Fruit fly (Drosophila melanogaster): ENCODE results near the gene Jhbp12.

Gene Jhbp12

DNA sequence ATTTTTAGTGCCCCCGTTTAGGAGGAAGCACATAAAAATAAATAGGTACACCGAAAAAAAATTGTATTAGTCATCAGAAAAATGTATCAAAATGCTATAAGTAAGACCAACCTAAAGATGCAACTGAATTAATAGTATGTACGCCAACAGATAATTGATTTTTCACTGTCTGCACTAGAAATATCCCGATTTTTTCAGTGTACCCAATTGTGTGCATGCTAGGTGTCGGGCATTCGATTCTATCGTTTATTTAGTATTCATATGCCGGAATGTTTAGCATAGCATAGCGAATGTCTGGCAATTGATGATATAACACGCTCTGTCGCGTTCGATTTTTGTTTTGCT, 42.8 kb downstream of the Jhbp12 start:
- TF ChIP-seq Pif1A (GFP tag; optimal IDR thresholded peaks at IDR 0.05): peak; percentile 50
- peak; percentile 58 for TF ChIP-seq CG12605 (GFP tag; IDR thresholded peaks at IDR 0.05)
- TF ChIP-seq D1 (tag; optimal IDR thresholded peaks at IDR 0.05): no peak
- no peak for TF ChIP-seq CG8159 (tag; optimal IDR thresholded peaks at IDR 0.05)
- no peak for TF ChIP-seq CG34367 (tag; optimal IDR thresholded peaks at IDR 0.05)
- TF ChIP-seq Snoo (tag; optimal IDR thresholded peaks at IDR 0.05): peak; percentile 8
- no peak for TF ChIP-seq CG9948 (tag; optimal IDR thresholded peaks at IDR 0.05)
- peak; percentile 65 for TF ChIP-seq CG8301 (tag; optimal IDR thresholded peaks at IDR 0.05)
- TF ChIP-seq CG4496 (GFP tag; IDR thresholded peaks at IDR 0.05): peak; percentile 89
- TF ChIP-seq Pif1B (GFP tag; optimal IDR thresholded peaks at IDR 0.05): peak; percentile 2
- peak; percentile 84 for TF ChIP-seq Ets98B (GFP tag; IDR thresholded peaks at IDR 0.05)
- peak; percentile 65 for TF ChIP-seq CG14655 (GFP tag; optimal IDR thresholded peaks at IDR 0.05)
- peak; percentile 88 for TF ChIP-seq CG32121 (GFP tag; IDR thresholded peaks at IDR 0.05)
- TF ChIP-seq CG10348 (GFP tag; IDR thresholded peaks at IDR 0.05): peak; percentile 61
- TF ChIP-seq CG15710 (tag; optimal IDR thresholded peaks at IDR 0.05): peak; percentile 4
- peak; percentile 17; the same call in 1 of the 2 replicates for TF ChIP-seq rn (GFP tag; IDR thresholded peaks at IDR 0.05)
- no peak for TF ChIP-seq CG13204 (GFP tag; optimal IDR thresholded peaks at IDR 0.05)
- TF ChIP-seq fd96Ca (GFP tag; IDR thresholded peaks at IDR 0.05): peak; percentile 82
- TF ChIP-seq CG17806 (tag; optimal IDR thresholded peaks at IDR 0.05): no peak

DNA sequence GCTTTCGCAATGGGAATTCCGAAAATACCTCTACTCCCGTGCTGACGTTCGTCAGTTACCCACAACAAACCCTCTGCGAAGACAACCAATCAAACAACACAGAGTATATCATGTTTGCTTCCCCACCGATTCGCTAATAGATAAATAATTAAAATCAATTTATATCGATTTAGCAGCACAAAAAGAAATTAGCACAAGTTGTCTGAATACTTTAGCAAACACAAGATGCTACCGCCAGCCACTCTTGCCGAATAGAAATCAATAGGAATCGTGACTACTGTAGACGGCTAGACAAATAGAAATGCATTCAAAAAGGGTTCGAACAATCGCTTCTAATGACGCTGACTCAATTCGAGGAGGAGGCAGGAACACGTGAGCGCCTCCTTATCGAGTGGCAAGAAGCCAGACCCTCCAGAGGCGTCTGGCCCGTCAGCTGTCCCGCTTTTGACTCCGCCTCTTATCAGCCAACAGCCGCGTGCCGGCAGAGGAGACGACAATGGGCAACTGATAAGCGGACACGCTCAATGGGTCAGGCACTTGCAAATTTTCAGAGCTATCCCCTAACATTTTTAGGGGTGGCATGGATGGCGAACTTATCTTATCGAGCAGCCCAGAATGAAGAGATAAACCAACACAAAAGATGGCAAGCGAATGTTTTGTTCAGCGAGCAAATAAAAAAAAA, 43.8 kb downstream of the Jhbp12 start:
- TF ChIP-seq EcR (GFP tag; optimal IDR thresholded peaks at IDR 0.05) (peak; percentile 18), CG34367 (tag; optimal IDR thresholded peaks at IDR 0.05) (no peak)

DNA sequence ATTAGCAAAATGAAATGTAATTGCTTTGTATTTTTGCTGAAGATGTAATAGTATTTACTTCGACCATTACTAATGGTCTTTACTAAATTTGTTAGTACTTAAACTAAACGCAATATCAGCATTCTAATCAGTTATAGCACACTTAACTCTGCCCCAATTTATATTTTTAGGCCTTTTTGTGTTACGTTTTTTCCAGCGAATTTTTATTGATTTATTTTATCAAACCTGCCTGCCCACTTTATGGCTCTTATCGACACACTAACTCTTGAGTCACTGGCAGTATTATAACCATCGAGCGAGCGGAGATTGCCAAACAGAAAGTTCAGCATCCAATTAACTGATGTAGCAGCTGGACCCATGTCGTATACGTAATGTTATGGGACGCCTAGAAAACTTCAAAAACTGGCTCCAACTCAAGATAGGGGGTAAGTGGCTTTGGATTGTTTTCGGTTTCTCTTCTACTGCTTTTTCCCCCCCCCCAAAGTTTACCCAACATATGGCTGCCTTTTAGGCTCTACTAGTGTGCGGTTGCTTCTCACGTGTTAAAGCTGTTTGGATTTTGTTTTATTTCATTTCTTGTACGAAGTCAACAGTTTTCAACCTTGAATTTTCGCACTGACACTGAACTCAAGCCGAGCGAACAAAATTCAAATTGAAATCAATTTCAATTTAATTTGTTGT, 45.2 kb downstream of the Jhbp12 start:
- TF ChIP-seq CG10348 (GFP tag; IDR thresholded peaks at IDR 0.05) (no peak), D1 (tag; optimal IDR thresholded peaks at IDR 0.05) (no peak), CG13204 (GFP tag; optimal IDR thresholded peaks at IDR 0.05) (no peak), Snoo (tag; optimal IDR thresholded peaks at IDR 0.05) (no peak), CG17806 (tag; optimal IDR thresholded peaks at IDR 0.05) (no peak)

- TF ChIP-seq Pif1B (GFP tag; optimal IDR thresholded peaks at IDR 0.05): peak; percentile 19
- TF ChIP-seq Ets98B (GFP tag; IDR thresholded peaks at IDR 0.05): peak; percentile 50; the same call in 1 of the 2 replicates
- TF ChIP-seq CG10348 (GFP tag; IDR thresholded peaks at IDR 0.05): no peak
- TF ChIP-seq CG12605 (GFP tag; IDR thresholded peaks at IDR 0.05): 0 out of 2 replicates have a peak, but pooled peaks have one; percentile 11
- peak; percentile 29 for TF ChIP-seq EcR (GFP tag; optimal IDR thresholded peaks at IDR 0.05)
- TF ChIP-seq CG32121 (GFP tag; IDR thresholded peaks at IDR 0.05): peak; percentile 53; the same call in 1 of the 2 replicates
- no peak for TF ChIP-seq CG17806 (tag; optimal IDR thresholded peaks at IDR 0.05)
- peak; percentile 25 for TF ChIP-seq D1 (tag; optimal IDR thresholded peaks at IDR 0.05)
- peak; percentile 51; the same call in 2 of the 3 replicates for TF ChIP-seq fd96Ca (GFP tag; IDR thresholded peaks at IDR 0.05)
- TF ChIP-seq CG4496 (GFP tag; IDR thresholded peaks at IDR 0.05): peak; percentile 55; the same call in 1 of the 3 replicates
- TF ChIP-seq Pif1A (GFP tag; optimal IDR thresholded peaks at IDR 0.05): peak; percentile 16
Measured at dm6 chr3R:24571386-24572124, 47.0 kb downstream of the Jhbp12 start.

- TF ChIP-seq CG15710 (tag; optimal IDR thresholded peaks at IDR 0.05) (peak; percentile 97), CG9948 (tag; optimal IDR thresholded peaks at IDR 0.05) (peak; percentile 93), CG8159 (tag; optimal IDR thresholded peaks at IDR 0.05) (peak; percentile 95), CG17806 (tag; optimal IDR thresholded peaks at IDR 0.05) (peak; percentile 96), CG10348 (GFP tag; IDR thresholded peaks at IDR 0.05) (peak; percentile 93), CG14655 (GFP tag; optimal IDR thresholded peaks at IDR 0.05) (peak; percentile 98), CG34367 (tag; optimal IDR thresholded peaks at IDR 0.05) (peak; percentile 94), EcR (GFP tag; optimal IDR thresholded peaks at IDR 0.05) (peak; percentile 63), fd96Ca (GFP tag; IDR thresholded peaks at IDR 0.05) (peak; percentile 99), D1 (tag; optimal IDR thresholded peaks at IDR 0.05) (peak; percentile 80), Snoo (tag; optimal IDR thresholded peaks at IDR 0.05) (peak; percentile 99), CG8301 (tag; optimal IDR thresholded peaks at IDR 0.05) (peak; percentile 97), Pif1A (GFP tag; optimal IDR thresholded peaks at IDR 0.05) (peak; percentile 98), CG4496 (GFP tag; IDR thresholded peaks at IDR 0.05) (peak; percentile 100), Pif1B (GFP tag; optimal IDR thresholded peaks at IDR 0.05) (peak; percentile 98), Ets98B (GFP tag; IDR thresholded peaks at IDR 0.05) (peak; percentile 100), gl (tag; optimal IDR thresholded peaks at IDR 0.05) (peak; percentile 86), CG12605 (GFP tag; IDR thresholded peaks at IDR 0.05) (peak; percentile 99), rn (GFP tag; IDR thresholded peaks at IDR 0.05) (peak; percentile 99), CG32121 (GFP tag; IDR thresholded peaks at IDR 0.05) (peak; percentile 99), CG13204 (GFP tag; optimal IDR thresholded peaks at IDR 0.05) (peak; percentile 79)
Measured at dm6 chr3R:24572540-24573043, 48.0 kb downstream of the Jhbp12 start.

All from whole organism, pupa.